Worm (Caenorhabditis elegans): ENCODE results near the gene T20D4.19.

The T20D4.19 gene

DNA sequence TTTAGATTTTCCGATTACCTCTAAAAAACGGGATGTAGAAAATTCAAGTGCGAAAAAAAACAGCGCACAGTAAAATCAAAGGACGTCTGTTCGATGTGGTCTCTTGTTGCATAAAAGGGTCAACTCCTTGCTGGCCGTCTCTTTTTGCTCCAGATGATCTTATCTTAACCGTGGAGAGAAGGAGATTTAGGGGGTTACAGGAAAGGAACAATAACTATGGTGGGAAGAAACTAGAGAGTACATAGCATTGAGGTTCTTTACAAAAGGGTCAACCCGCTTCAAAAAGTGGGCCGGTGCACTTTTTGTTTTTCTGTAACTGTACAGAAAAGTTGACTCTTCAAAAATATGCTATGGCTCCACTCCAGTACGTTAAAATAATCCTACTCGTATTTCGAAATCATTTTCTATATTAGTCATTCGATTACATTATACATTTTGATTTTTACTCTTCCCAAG is at the start of gene T20D4.19, which contains the start of gene srj-9:
Gene T20D4.19 (minus strand): TSS at position 101 of the 456 bp plus-strand sequence.
Gene srj-9 (plus strand): TSS at position 406 of the 456 bp plus-strand sequence.
- TF ChIP-seq med-1 (GFP tag; optimal IDR thresholded peaks at IDR 0.05; ENCODE audit: insufficient read depth) (no peak), flt-1 (GFP tag; IDR thresholded peaks at IDR 0.05) (no peak), ztf-29 (GFP tag; IDR thresholded peaks at IDR 0.05) (no peak), T22C8.4 (GFP tag; IDR thresholded peaks at IDR 0.05) (no peak), tab-1 (GFP tag; IDR thresholded peaks at IDR 0.05) (no peak), cog-1 (tag; optimal IDR thresholded peaks at IDR 0.05) (no peak), klf-2 (GFP tag; conservative IDR thresholded peaks at IDR 0.05) (no peak), ztf-23 (GFP tag; IDR thresholded peaks at IDR 0.05) (no peak), ref-1 (GFP tag; conservative IDR thresholded peaks at IDR 0.05) (no peak)

- no peak for TF ChIP-seq ztf-23 (GFP tag; IDR thresholded peaks at IDR 0.05)
- no peak for TF ChIP-seq tab-1 (GFP tag; IDR thresholded peaks at IDR 0.05)
- no peak for TF ChIP-seq klf-2 (GFP tag; conservative IDR thresholded peaks at IDR 0.05)
- TF ChIP-seq T22C8.4 (GFP tag; IDR thresholded peaks at IDR 0.05), result no peak
- TF ChIP-seq ref-1 (GFP tag; conservative IDR thresholded peaks at IDR 0.05), result no peak
- TF ChIP-seq ztf-29 (GFP tag; IDR thresholded peaks at IDR 0.05), result no peak
- no peak for TF ChIP-seq cog-1 (tag; optimal IDR thresholded peaks at IDR 0.05)
- no peak for TF ChIP-seq flt-1 (GFP tag; IDR thresholded peaks at IDR 0.05)
- no peak for TF ChIP-seq med-1 (GFP tag; optimal IDR thresholded peaks at IDR 0.05; ENCODE audit: insufficient read depth)
Measured at ce11 chrV:3480346-3480745, 48.9 kb upstream of the T20D4.19 start, which contains the start of gene srbc-30. Gene srbc-30, minus strand, starts transcription at chrV:3480446.

- no peak for TF ChIP-seq ztf-23 (GFP tag; IDR thresholded peaks at IDR 0.05)
- no peak for TF ChIP-seq ref-1 (GFP tag; conservative IDR thresholded peaks at IDR 0.05)
Measured at ce11 chrV:3477496-3477895, 46.1 kb upstream of the T20D4.19 start, which contains the start of gene srbc-31. Gene srbc-31, minus strand, starts transcription at chrV:3477596.

ce11 chrV:3476228-3476627 is 44.8 kb upstream of the T20D4.19 start:
- no peak for TF ChIP-seq klf-2 (GFP tag; conservative IDR thresholded peaks at IDR 0.05)
- TF ChIP-seq tab-1 (GFP tag; IDR thresholded peaks at IDR 0.05), result no peak
- TF ChIP-seq cog-1 (tag; optimal IDR thresholded peaks at IDR 0.05), result no peak
- TF ChIP-seq ztf-23 (GFP tag; IDR thresholded peaks at IDR 0.05), result no peak
- TF ChIP-seq flt-1 (GFP tag; IDR thresholded peaks at IDR 0.05), result no peak
- TF ChIP-seq ref-1 (GFP tag; conservative IDR thresholded peaks at IDR 0.05), result no peak
- no peak for TF ChIP-seq med-1 (GFP tag; optimal IDR thresholded peaks at IDR 0.05; ENCODE audit: insufficient read depth)
- no peak for TF ChIP-seq T22C8.4 (GFP tag; IDR thresholded peaks at IDR 0.05)
- TF ChIP-seq ztf-29 (GFP tag; IDR thresholded peaks at IDR 0.05), result no peak

DNA sequence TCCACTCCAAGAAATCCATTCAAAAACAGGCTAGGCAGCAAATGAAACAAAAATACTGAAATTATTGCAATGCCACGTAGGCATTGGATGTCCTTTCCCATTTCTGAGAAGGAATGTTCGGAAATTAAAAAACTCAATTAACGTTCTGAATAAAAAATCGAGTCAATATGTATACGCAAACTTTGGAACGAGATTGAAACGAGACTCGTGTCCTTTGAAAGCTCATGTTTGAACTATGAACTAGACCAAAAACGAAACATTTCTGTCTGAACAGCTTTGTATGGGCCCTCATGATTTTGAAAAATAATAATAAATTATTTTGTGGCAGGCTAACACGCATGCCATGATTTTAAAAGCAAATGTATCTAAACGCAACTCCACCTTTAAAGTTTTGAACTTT is 43.6 kb upstream of the T20D4.19 start, which contains the start of gene oac-2:
Gene oac-2 (minus strand): TSS at position 101 of the 400 bp plus-strand sequence.
- TF ChIP-seq flt-1 (GFP tag; IDR thresholded peaks at IDR 0.05) (no peak), cog-1 (tag; optimal IDR thresholded peaks at IDR 0.05) (no peak)

- TF ChIP-seq cog-1 (tag; optimal IDR thresholded peaks at IDR 0.05) (no peak), T22C8.4 (GFP tag; IDR thresholded peaks at IDR 0.05) (no peak), klf-2 (GFP tag; conservative IDR thresholded peaks at IDR 0.05) (no peak), ztf-29 (GFP tag; IDR thresholded peaks at IDR 0.05) (no peak), flt-1 (GFP tag; IDR thresholded peaks at IDR 0.05) (no peak), ztf-23 (GFP tag; IDR thresholded peaks at IDR 0.05) (no peak)
Measured at ce11 chrV:3470782-3471181, 39.3 kb upstream of the T20D4.19 start, which contains the start of gene srbc-29. Gene srbc-29, minus strand, starts transcription at chrV:3470882.

DNA sequence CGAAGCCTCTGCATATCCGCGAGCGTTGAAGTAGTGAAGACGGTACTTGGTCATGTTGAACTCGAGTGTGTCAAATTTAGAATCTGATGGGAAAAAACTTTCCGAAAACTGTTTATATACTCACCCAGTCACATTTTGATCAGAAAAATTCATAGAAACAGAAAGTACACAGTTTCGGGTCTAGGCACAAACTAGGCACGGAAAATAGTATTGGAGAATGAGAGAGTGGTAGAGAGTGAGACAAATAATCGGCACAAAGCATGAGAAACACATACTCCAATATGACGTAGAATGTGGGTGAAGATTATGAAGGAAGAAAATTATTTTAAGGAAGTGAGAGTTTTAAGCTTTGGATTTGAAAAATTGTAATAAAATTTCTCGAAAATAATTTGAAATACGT is 37.0 kb upstream of the T20D4.19 start, which contains the start of gene gst-33:
Gene gst-33 (minus strand): TSS at position 127 of the 400 bp plus-strand sequence.
- TF ChIP-seq med-1 (GFP tag; optimal IDR thresholded peaks at IDR 0.05; ENCODE audit: insufficient read depth) (no peak), ztf-23 (GFP tag; IDR thresholded peaks at IDR 0.05) (no peak), flt-1 (GFP tag; IDR thresholded peaks at IDR 0.05) (no peak), tab-1 (GFP tag; IDR thresholded peaks at IDR 0.05) (no peak), ref-1 (GFP tag; conservative IDR thresholded peaks at IDR 0.05) (no peak), ztf-29 (GFP tag; IDR thresholded peaks at IDR 0.05) (no peak), cog-1 (tag; optimal IDR thresholded peaks at IDR 0.05) (no peak), T22C8.4 (GFP tag; IDR thresholded peaks at IDR 0.05) (no peak)

DNA sequence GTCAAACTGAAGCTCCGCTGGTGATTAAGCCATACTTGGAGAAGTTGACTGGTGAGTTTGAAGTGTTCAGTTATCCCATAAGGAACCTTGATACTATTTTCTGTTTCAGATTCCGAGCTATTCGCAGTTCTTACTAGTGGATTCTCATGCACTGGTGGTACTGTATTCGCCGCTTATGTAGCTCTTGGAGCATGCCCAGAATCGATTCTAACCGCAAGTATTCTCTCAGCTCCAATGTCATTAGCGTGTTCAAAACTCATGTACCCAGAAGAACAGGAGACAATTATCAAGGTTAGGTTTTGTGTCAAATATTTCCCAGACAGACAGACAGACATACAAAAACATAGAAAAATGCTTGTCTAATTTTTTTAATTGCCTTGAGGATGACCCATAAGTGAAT is 33.5 kb upstream of the T20D4.19 start:
- TF ChIP-seq klf-2 (GFP tag; conservative IDR thresholded peaks at IDR 0.05) (no peak), ref-1 (GFP tag; conservative IDR thresholded peaks at IDR 0.05) (no peak), ztf-29 (GFP tag; IDR thresholded peaks at IDR 0.05) (no peak), flt-1 (GFP tag; IDR thresholded peaks at IDR 0.05) (no peak), T22C8.4 (GFP tag; IDR thresholded peaks at IDR 0.05) (no peak), ztf-23 (GFP tag; IDR thresholded peaks at IDR 0.05) (no peak)

ce11 chrV:3463514-3463913 is 32.1 kb upstream of the T20D4.19 start, which contains the start of gene slc-28.1:
Gene slc-28.1, plus strand, starts transcription at chrV:3463814.
- TF ChIP-seq ztf-23 (GFP tag; IDR thresholded peaks at IDR 0.05), result no peak
- TF ChIP-seq tab-1 (GFP tag; IDR thresholded peaks at IDR 0.05), result no peak
- no peak for TF ChIP-seq T22C8.4 (GFP tag; IDR thresholded peaks at IDR 0.05)
- no peak for TF ChIP-seq flt-1 (GFP tag; IDR thresholded peaks at IDR 0.05)
- no peak for TF ChIP-seq cog-1 (tag; optimal IDR thresholded peaks at IDR 0.05)
- no peak for TF ChIP-seq ztf-29 (GFP tag; IDR thresholded peaks at IDR 0.05)
- TF ChIP-seq ref-1 (GFP tag; conservative IDR thresholded peaks at IDR 0.05), result no peak
- TF ChIP-seq med-1 (GFP tag; optimal IDR thresholded peaks at IDR 0.05; ENCODE audit: insufficient read depth), result no peak
- TF ChIP-seq klf-2 (GFP tag; conservative IDR thresholded peaks at IDR 0.05), result no peak

DNA sequence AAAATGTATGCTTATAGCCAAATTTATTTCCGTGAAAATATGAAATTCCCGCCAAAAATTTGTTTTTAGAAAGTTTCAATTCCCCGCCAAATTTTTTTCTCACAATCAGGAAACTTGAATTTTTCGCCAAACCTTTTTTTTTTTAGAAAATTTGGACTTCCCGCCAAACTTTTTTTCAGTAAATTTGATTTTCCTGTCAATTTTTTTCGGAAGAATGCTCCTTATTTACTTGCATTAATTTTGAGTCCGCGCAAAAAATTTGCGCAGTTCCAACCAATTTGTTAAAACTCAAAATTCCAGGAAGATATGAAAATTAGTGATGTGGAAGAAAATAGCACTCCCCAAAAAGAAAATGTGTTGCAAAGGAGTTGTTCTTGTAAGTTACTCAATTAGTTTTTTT is 28.5 kb upstream of the T20D4.19 start, which contains the start of gene slc-28.2:
Gene slc-28.2 (plus strand): TSS at position 301 of the 400 bp plus-strand sequence.
- TF ChIP-seq flt-1 (GFP tag; IDR thresholded peaks at IDR 0.05) (no peak), tab-1 (GFP tag; IDR thresholded peaks at IDR 0.05) (no peak), ztf-23 (GFP tag; IDR thresholded peaks at IDR 0.05) (no peak), ref-1 (GFP tag; conservative IDR thresholded peaks at IDR 0.05) (no peak), ztf-29 (GFP tag; IDR thresholded peaks at IDR 0.05) (no peak), med-1 (GFP tag; optimal IDR thresholded peaks at IDR 0.05; ENCODE audit: insufficient read depth) (no peak), cog-1 (tag; optimal IDR thresholded peaks at IDR 0.05) (no peak), T22C8.4 (GFP tag; IDR thresholded peaks at IDR 0.05) (no peak), klf-2 (GFP tag; conservative IDR thresholded peaks at IDR 0.05) (no peak)
